Fruit fly (Drosophila melanogaster) whole organism, prepupa: ENCODE results near the gene Adat1.

Experiments
- Blimp-1 ChIP-seq: fragments of 200-800 bp; sonication (Bioruptor generic); optimal IDR thresholded peaks from 3 replicates; lab custom pipeline; 2017; ENCODE audit warnings: missing biosample characterization, missing genetic modification characterization, mild to moderate bottlenecking, moderate library complexity, missing genetic modification reagents
- CG10631 ChIP-seq: fragments of 200-800 bp; sonication (Bioruptor generic); optimal IDR thresholded peaks from 2 replicates; lab custom pipeline; 2016; ENCODE audit warnings: missing biosample characterization, missing genetic modification characterization
- CG11294 ChIP-seq: fragments of 200-800 bp; sonication (Bioruptor generic); IDR thresholded peaks from 2 replicates; pipeline ENCODE4 v1.3.6; 2022; ENCODE audit warnings: missing biosample characterization, missing genetic modification characterization
- CG11762 ChIP-seq: fragments of 200-800 bp; sonication (Bioruptor generic); optimal IDR thresholded peaks from 3 replicates; lab custom pipeline; 2016; ENCODE audit warnings: missing biosample characterization, missing genetic modification characterization; ENCODE audit not compliant: insufficient read depth
- CG11902 ChIP-seq: fragments of 200-800 bp; sonication (Bioruptor generic); optimal IDR thresholded peaks from 3 replicates; lab custom pipeline; 2016; ENCODE audit warnings: missing biosample characterization, missing genetic modification characterization
- CG16779 ChIP-seq: fragments of 200-800 bp; sonication (Bioruptor generic); optimal IDR thresholded peaks from 3 replicates; lab custom pipeline; 2017; ENCODE audit warnings: missing biosample characterization, mild to moderate bottlenecking, missing genetic modification characterization
- CG3032 ChIP-seq: fragments of 200-800 bp; optimal IDR thresholded peaks from 2 replicates; lab custom pipeline; 2019; ENCODE audit warnings: missing biosample characterization, mild to moderate bottlenecking, missing genetic modification characterization, moderate library complexity
- CG31627 ChIP-seq: fragments of 200-800 bp; sonication (Bioruptor generic); optimal IDR thresholded peaks from 3 replicates; lab custom pipeline; 2016; ENCODE audit warnings: missing biosample characterization, missing genetic modification characterization
- CG32006 ChIP-seq: fragments of 200-800 bp; sonication (Bioruptor generic); optimal IDR thresholded peaks from 3 replicates; lab custom pipeline; 2017; ENCODE audit warnings: missing biosample characterization, mild to moderate bottlenecking, missing genetic modification characterization
- CG3919 ChIP-seq: fragments of 200-800 bp; sonication (Bioruptor generic); optimal IDR thresholded peaks from 3 replicates; lab custom pipeline; 2016; ENCODE audit warnings: missing biosample characterization, missing genetic modification characterization
- CG4318 ChIP-seq: fragments of 200-800 bp; sonication (Bioruptor generic); optimal IDR thresholded peaks from 3 replicates; lab custom pipeline; 2017; ENCODE audit warnings: missing biosample characterization, mild to moderate bottlenecking, missing genetic modification characterization
- CG6163 ChIP-seq: fragments of 200-800 bp; sonication (Bioruptor generic); IDR thresholded peaks from 3 replicates; pipeline ENCODE4 v1.3.6; 2022; ENCODE audit warnings: missing biosample characterization, missing genetic modification characterization
- CG6276 ChIP-seq: fragments of 200-800 bp; sonication (Bioruptor generic); optimal IDR thresholded peaks from 2 replicates; lab custom pipeline; 2017; ENCODE audit warnings: missing biosample characterization, mild to moderate bottlenecking, missing genetic modification characterization
- CG6808 ChIP-seq: fragments of 200-800 bp; sonication (Bioruptor generic); optimal IDR thresholded peaks from 3 replicates; lab custom pipeline; 2017; ENCODE audit warnings: missing biosample characterization, missing genetic modification characterization, mild to moderate bottlenecking, moderate library complexity, missing genetic modification reagents
- CG6854 ChIP-seq: fragments of 200-800 bp; sonication (Bioruptor generic); optimal IDR thresholded peaks from 2 replicates; lab custom pipeline; 2017; ENCODE audit warnings: missing biosample characterization, mild to moderate bottlenecking, missing genetic modification characterization
- CG7368 ChIP-seq: fragments of 200-800 bp; sonication (Bioruptor generic); optimal IDR thresholded peaks from 3 replicates; lab custom pipeline; 2016; ENCODE audit warnings: missing biosample characterization, missing genetic modification characterization
- CG8119 ChIP-seq: fragments of 200-800 bp; sonication (Bioruptor generic); IDR thresholded peaks from 3 replicates; pipeline ENCODE4 v1.3.6; 2022; ENCODE audit warnings: missing biosample characterization, missing genetic modification characterization
- CG8319 ChIP-seq: fragments of 200-800 bp; sonication (Bioruptor generic); optimal IDR thresholded peaks from 3 replicates; lab custom pipeline; 2016; ENCODE audit warnings: missing biosample characterization, missing genetic modification characterization
- Eip75B ChIP-seq: fragments of 200-800 bp; sonication (Bioruptor generic); optimal IDR thresholded peaks from 3 replicates; lab custom pipeline; 2016; ENCODE audit warnings: missing biosample characterization, missing genetic modification characterization
- Eip78C ChIP-seq: fragments of 200-800 bp; sonication (Bioruptor generic); peaks from one replicate; lab custom pipeline; 2016; ENCODE audit warnings: missing biosample characterization, missing genetic modification characterization
- Ets96B ChIP-seq: fragments of 200-800 bp; optimal IDR thresholded peaks from 2 replicates; lab custom pipeline; 2019; ENCODE audit warnings: missing biosample characterization, mild to moderate bottlenecking, missing genetic modification characterization, moderate library complexity
- Hr39 ChIP-seq: fragments of 200-800 bp; sonication (Bioruptor generic); optimal IDR thresholded peaks from 2 replicates; lab custom pipeline; 2016; ENCODE audit warnings: missing biosample characterization, missing genetic modification characterization
- Lpt ChIP-seq: fragments of 200-800 bp; sonication (Bioruptor generic); optimal IDR thresholded peaks from 3 replicates; lab custom pipeline; 2016; ENCODE audit warnings: missing biosample characterization, missing genetic modification characterization
- Met ChIP-seq: fragments of 200-800 bp; sonication (Bioruptor generic); optimal IDR thresholded peaks from 3 replicates; lab custom pipeline; 2016; ENCODE audit warnings: missing biosample characterization, missing genetic modification characterization
- OdsH ChIP-seq: fragments of 200-800 bp; sonication (Bioruptor generic); optimal IDR thresholded peaks from 3 replicates; lab custom pipeline; 2016; ENCODE audit warnings: missing biosample characterization, missing genetic modification characterization
- Smox ChIP-seq: fragments of 200-800 bp; sonication (Bioruptor generic); optimal IDR thresholded peaks from 3 replicates; lab custom pipeline; 2016; ENCODE audit warnings: missing biosample characterization, missing genetic modification characterization
- Sox102F ChIP-seq: fragments of 200-800 bp; sonication (Bioruptor generic); optimal IDR thresholded peaks from 2 replicates; lab custom pipeline; 2016; ENCODE audit warnings: missing biosample characterization, mild to moderate bottlenecking, missing genetic modification characterization
- Sox14 ChIP-seq: fragments of 200-800 bp; sonication (Bioruptor generic); optimal IDR thresholded peaks from 3 replicates; lab custom pipeline; 2016; ENCODE audit warnings: missing biosample characterization, missing genetic modification characterization
- achi ChIP-seq: fragments of 200-800 bp; sonication (Bioruptor generic); optimal IDR thresholded peaks from 3 replicates; lab custom pipeline; 2016; ENCODE audit warnings: missing biosample characterization, missing genetic modification characterization
- acj6 ChIP-seq: fragments of 200-800 bp; sonication (Bioruptor generic); optimal IDR thresholded peaks from 3 replicates; lab custom pipeline; 2016; ENCODE audit warnings: missing biosample characterization, missing genetic modification characterization
- dac ChIP-seq: fragments of 200-800 bp; sonication (Bioruptor generic); optimal IDR thresholded peaks from 2 replicates; lab custom pipeline; 2017; ENCODE audit warnings: missing biosample characterization, mild to moderate bottlenecking, missing genetic modification characterization
- dsx ChIP-seq: fragments of 200-800 bp; optimal IDR thresholded peaks from 3 replicates; lab custom pipeline; 2019; ENCODE audit warnings: missing biosample characterization, mild to moderate bottlenecking, missing genetic modification characterization, moderate library complexity; ENCODE audit not compliant: poor library complexity, severe bottlenecking
- eg ChIP-seq: fragments of 200-800 bp; sonication (Bioruptor generic); IDR thresholded peaks from 3 replicates; pipeline ENCODE4 v1.3.6; 2022; ENCODE audit warnings: missing biosample characterization, missing genetic modification characterization
- fd59A ChIP-seq: fragments of 200-800 bp; sonication (Bioruptor generic); optimal IDR thresholded peaks from 2 replicates; lab custom pipeline; 2017; ENCODE audit warnings: missing biosample characterization, mild to moderate bottlenecking, missing genetic modification characterization, missing genetic modification reagents
- fd85E ChIP-seq: fragments of 200-800 bp; sonication (Bioruptor generic); optimal IDR thresholded peaks from 3 replicates; lab custom pipeline; 2016; ENCODE audit warnings: missing biosample characterization, missing genetic modification characterization
- fkh ChIP-seq: fragments of 200-800 bp; sonication (Bioruptor generic); optimal IDR thresholded peaks from 3 replicates; lab custom pipeline; 2017; ENCODE audit warnings: missing biosample characterization, mild to moderate bottlenecking, missing genetic modification characterization, moderate library complexity
- lz ChIP-seq: fragments of 200-800 bp; sonication (Bioruptor generic); optimal IDR thresholded peaks from 3 replicates; lab custom pipeline; 2016; ENCODE audit warnings: missing biosample characterization, missing genetic modification characterization
- salr ChIP-seq, 2 experiments: fragments of 200-800 bp; sonication (Bioruptor generic); optimal IDR thresholded peaks; 3 replicates each; lab custom pipeline; 2016 to 2018; ENCODE audit warnings: missing biosample characterization in 2 of 2, missing genetic modification characterization in 2 of 2, mild to moderate bottlenecking in 1 of 2
- spab ChIP-seq: fragments of 200-800 bp; sonication (Bioruptor generic); optimal IDR thresholded peaks from 2 replicates; lab custom pipeline; 2017; ENCODE audit warnings: missing biosample characterization, mild to moderate bottlenecking, missing genetic modification characterization, missing genetic modification reagents
- ss ChIP-seq, 2 experiments: fragments of 200-800 bp; sonication (Bioruptor generic); optimal IDR thresholded peaks; 2 replicates in 1 of 2; 3 replicates in 1 of 2; lab custom pipeline; 2017 to 2018; ENCODE audit warnings: mild to moderate bottlenecking in 2 of 2, missing biosample characterization in 2 of 2, missing genetic modification characterization in 2 of 2, moderate library complexity in 1 of 2
- topi ChIP-seq: fragments of 200-800 bp; sonication (Bioruptor generic); optimal IDR thresholded peaks from 3 replicates; lab custom pipeline; 2016; ENCODE audit warnings: missing biosample characterization, missing genetic modification characterization

Gene Adat1

DNA sequence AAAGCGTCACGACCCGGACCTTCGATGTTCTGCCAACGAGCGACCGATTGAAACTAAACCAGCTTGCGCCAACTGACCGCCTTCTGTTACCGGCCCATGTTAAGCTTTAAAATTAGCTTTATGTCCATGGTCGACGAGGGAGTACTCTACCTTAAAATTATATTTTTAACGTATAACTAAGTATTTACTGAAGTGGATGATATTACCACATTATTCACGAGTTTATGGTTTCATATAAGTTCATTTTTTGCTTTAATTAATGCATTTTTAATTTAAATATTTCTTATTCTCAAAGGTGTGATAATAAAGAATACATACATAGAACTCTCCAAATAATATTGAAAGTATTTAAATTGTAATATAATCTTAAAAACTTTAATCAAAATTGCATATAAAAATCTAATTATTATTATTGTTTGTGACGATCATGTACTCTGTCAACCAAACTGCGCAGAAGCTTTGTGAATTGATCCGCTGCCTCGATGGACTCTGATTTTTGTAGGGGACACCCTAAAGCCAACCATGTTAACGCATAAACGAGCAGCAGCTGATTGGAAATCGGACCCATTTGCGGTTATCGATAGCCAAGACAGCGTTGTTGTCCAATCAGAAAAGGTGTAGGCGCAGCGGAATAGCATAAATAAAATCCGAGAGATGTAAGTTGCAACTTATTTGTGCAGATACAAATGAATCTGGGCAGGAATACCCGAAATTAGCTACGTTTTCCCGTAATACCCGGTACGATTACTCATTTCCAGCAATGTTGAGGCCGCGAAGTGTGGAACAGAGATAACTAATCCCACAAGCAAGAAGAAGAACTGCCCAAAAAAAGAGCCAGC is 30.9 kb downstream of the Adat1 start, which contains the start of the genes CG9008 and p38b (continued):
- TF ChIP-seq fkh (GFP tag; lab: Kevin White, UChicago) (peak; percentile 47), CG6276 (GFP tag; lab: Kevin White, UChicago) (peak; percentile 84), salr (GFP tag; optimal IDR thresholded peaks at IDR 0.05; lab: Kevin White, UChicago) (peak; percentile 19 to 86), Eip78C (GFP tag; lab: Kevin White, UChicago) (peak; percentile 97), Ets96B (tag; lab: Kevin White, UChicago) (peak; percentile 88), CG8119 (GFP tag; lab: Robert Waterston, UW) (peak; percentile 65; the same call in 1 of the 3 replicates), dsx (GFP tag; lab: Kevin White, UChicago) (peak; percentile 83), CG3919 (GFP tag; lab: Kevin White, UChicago) (peak; percentile 71), CG10631 (GFP tag; lab: Kevin White, UChicago) (peak; percentile 83), Blimp-1 (GFP tag; lab: Kevin White, UChicago) (peak; percentile 65), dac (GFP tag; lab: Kevin White, UChicago) (peak; percentile 39), eg (GFP tag; lab: Robert Waterston, UW) (peak; percentile 69; the same call in 2 of the 3 replicates), CG3032 (tag; lab: Kevin White, UChicago) (peak; percentile 86), CG32006 (peak; percentile 92), CG11762 (GFP tag; lab: Kevin White, UChicago) (peak; percentile 71), Hr39 (GFP tag; lab: Kevin White, UChicago) (peak; percentile 56), fd85E (GFP tag; lab: Kevin White, UChicago) (peak; percentile 36), Smox (GFP tag; lab: Kevin White, UChicago) (no peak), CG11902 (peak; percentile 67), CG31627 (peak; percentile 60), acj6 (GFP tag; lab: Kevin White, UChicago) (peak; percentile 83), Eip75B (peak; percentile 68), CG6163 (GFP tag; lab: Robert Waterston, UW) (peak; percentile 44; the same call in 1 of the 3 replicates), CG11294 (peak; percentile 10; the same call in 1 of the 2 replicates), lz (GFP tag; lab: Kevin White, UChicago) (peak; percentile 74), spab (GFP tag; lab: Kevin White, UChicago) (peak; percentile 86), ss (GFP tag; optimal IDR thresholded peaks at IDR 0.05; lab: Kevin White, UChicago) (peak; percentile 83 to 90), CG4318 (GFP tag; lab: Kevin White, UChicago) (peak; percentile 84), Lpt (peak; percentile 61), Sox102F (GFP tag; lab: Kevin White, UChicago) (no peak), topi (GFP tag; lab: Kevin White, UChicago) (peak; percentile 68), Met (GFP tag; lab: Kevin White, UChicago) (peak; percentile 76), OdsH (GFP tag; lab: Kevin White, UChicago) (peak; percentile 80), CG6808 (GFP tag; lab: Kevin White, UChicago) (peak; percentile 86), CG16779 (tag; lab: Kevin White, UChicago) (peak; percentile 73), CG7368 (peak; percentile 65), fd59A (GFP tag; lab: Kevin White, UChicago) (peak; percentile 74), achi (GFP tag; lab: Kevin White, UChicago) (peak; percentile 79), CG6854 (GFP tag; lab: Kevin White, UChicago) (peak; percentile 5), CG8319 (GFP tag; lab: Kevin White, UChicago) (peak; percentile 67), Sox14 (GFP tag; lab: Kevin White, UChicago) (peak; percentile 68)
